Worm (Caenorhabditis elegans) whole organism, L3 larva: ENCODE data around the gene cyp-35B1.

ENCODE experiments used
- aly-2 ChIP-seq: fragments of 150-350 bp; optimal IDR thresholded peaks from 2 replicates; lab custom pipeline; 2014; ENCODE audit warnings: missing biosample characterization, missing genetic modification characterization
- ama-1 ChIP-seq: fragments of 150-350 bp; optimal IDR thresholded peaks from 2 replicates; lab custom pipeline; 2018
- ceh-16 ChIP-seq: sonication (generic microtip); optimal IDR thresholded peaks from 2 replicates; lab custom pipeline; 2017; ENCODE audit warnings: missing biosample characterization, missing genetic modification characterization
- fkh-10 ChIP-seq: sonication (generic microtip); optimal IDR thresholded peaks from 2 replicates; lab custom pipeline; 2017; ENCODE audit warnings: missing biosample characterization, missing genetic modification reagents, missing genetic modification characterization
- nhr-12 ChIP-seq: fragments of 150-350 bp; optimal IDR thresholded peaks from 2 replicates; lab custom pipeline; 2014; ENCODE audit warnings: missing biosample characterization, missing genetic modification characterization
- snpc-4 ChIP-seq: fragments of 150-350 bp; optimal IDR thresholded peaks from 2 replicates; lab custom pipeline; 2014; ENCODE audit warnings: missing biosample characterization, missing genetic modification characterization
- tbx-2 ChIP-seq: sonication (generic microtip); optimal IDR thresholded peaks from 2 replicates; lab custom pipeline; 2016; ENCODE audit warnings: mild to moderate bottlenecking, missing genetic modification characterization, missing compliant biosample characterization
- unc-62 ChIP-seq: fragments of 150-350 bp; sonication (generic microtip); optimal IDR thresholded peaks from 4 replicates; lab custom pipeline; 2014; ENCODE audit warnings: missing biosample characterization, missing genetic modification reagents, missing genetic modification characterization

ce11 chrV:3989070-3989469 lies 50.2 kb downstream of the cyp-35B1 start, which contains the start of gene nlp-27:
- no peak for TF ChIP-seq unc-62
- no peak for TF ChIP-seq tbx-2
- TF ChIP-seq snpc-4 (tag; lab: Kevin White, UChicago): no peak
- TF ChIP-seq nhr-12 (tag; lab: Kevin White, UChicago): no peak
- TF ChIP-seq ceh-16 (tag; lab: Kevin White, UChicago): no peak
- TF ChIP-seq fkh-10 (GFP tag; lab: Kevin White, UChicago): no peak
- no peak for TF ChIP-seq ama-1
- no peak for TF ChIP-seq aly-2 (tag; lab: Kevin White, UChicago)
